Fruit fly (Drosophila melanogaster) whole organism, embryonic: ENCODE measurements around the gene Vti1a.

ENCODE experiments used
- CG10431 ChIP-seq: fragments of 200-800 bp; sonication (Bioruptor generic); optimal IDR thresholded peaks from 3 replicates; lab custom pipeline; 2018; ENCODE audit warnings: missing biosample characterization, mild to moderate bottlenecking, missing genetic modification characterization
- CG10462 ChIP-seq: fragments of 200-800 bp; sonication (Bioruptor generic); optimal IDR thresholded peaks from 2 replicates; lab custom pipeline; 2016; ENCODE audit warnings: missing biosample characterization, missing genetic modification characterization
- CG11093 ChIP-seq: fragments of 200-800 bp; sonication (Bioruptor generic); IDR thresholded peaks from 3 replicates; pipeline ENCODE4 v1.3.6; 2022; ENCODE audit warnings: missing biosample characterization, missing genetic modification characterization
- CG11247 ChIP-seq: fragments of 200-800 bp; sonication (Bioruptor generic); IDR thresholded peaks from 2 replicates; pipeline ENCODE4 v1.3.6; 2022; ENCODE audit warnings: missing biosample characterization, missing genetic modification characterization
- CG11723 ChIP-seq: fragments of 200-800 bp; sonication (Bioruptor generic); optimal IDR thresholded peaks from 2 replicates; lab custom pipeline; 2017; ENCODE audit warnings: missing biosample characterization, mild to moderate bottlenecking, missing genetic modification characterization
- CG14050 ChIP-seq: fragments of 200-800 bp; sonication (Bioruptor generic); IDR thresholded peaks from 3 replicates; pipeline ENCODE4 v1.3.6; 2022; ENCODE audit warnings: missing biosample characterization, missing genetic modification characterization
- CG14860 ChIP-seq: fragments of 200-800 bp; sonication (Bioruptor generic); IDR thresholded peaks from 3 replicates; pipeline ENCODE4 v1.3.6; 2022; ENCODE audit warnings: missing biosample characterization, missing genetic modification characterization; ENCODE audit not compliant: partially characterized antibody
- CG15269 ChIP-seq: fragments of 200-800 bp; sonication (Bioruptor generic); optimal IDR thresholded peaks from 2 replicates; lab custom pipeline; 2018; ENCODE audit warnings: missing biosample characterization, mild to moderate bottlenecking, missing genetic modification characterization, moderate library complexity
- CG1603 ChIP-seq: fragments of 200-800 bp; sonication (Bioruptor generic); optimal IDR thresholded peaks from 2 replicates; lab custom pipeline; 2019; ENCODE audit warnings: missing biosample characterization, mild to moderate bottlenecking, missing genetic modification characterization, moderate library complexity
- CG17802 ChIP-seq: fragments of 200-800 bp; sonication (Bioruptor generic); optimal IDR thresholded peaks from 2 replicates; lab custom pipeline; 2018; ENCODE audit warnings: missing biosample characterization, mild to moderate bottlenecking, missing genetic modification characterization, moderate library complexity
- CG1832 ChIP-seq: fragments of 200-800 bp; sonication (Bioruptor generic); optimal IDR thresholded peaks from 2 replicates; lab custom pipeline; 2017; ENCODE audit warnings: missing biosample characterization, mild to moderate bottlenecking, missing genetic modification characterization, inconsistent platforms
- CG30403 ChIP-seq: fragments of 200-800 bp; sonication (Bioruptor generic); optimal IDR thresholded peaks from 3 replicates; lab custom pipeline; 2016; ENCODE audit warnings: missing biosample characterization, missing genetic modification characterization
- CG31441 ChIP-seq: fragments of 200-800 bp; sonication (Bioruptor generic); IDR thresholded peaks from 2 replicates; pipeline ENCODE4 v1.3.6; 2022; ENCODE audit warnings: missing biosample characterization, missing genetic modification characterization
- CG33213 ChIP-seq: fragments of 200-800 bp; sonication (Bioruptor generic); optimal IDR thresholded peaks from 3 replicates; lab custom pipeline; 2016; ENCODE audit warnings: missing biosample characterization, missing genetic modification characterization
- CG34376 ChIP-seq: fragments of 200-800 bp; sonication (Bioruptor generic); optimal IDR thresholded peaks from 2 replicates; lab custom pipeline; 2018; ENCODE audit warnings: missing biosample characterization, mild to moderate bottlenecking, missing genetic modification characterization
- CG4282 ChIP-seq: fragments of 200-800 bp; sonication (Bioruptor generic); optimal IDR thresholded peaks from 2 replicates; lab custom pipeline; 2016; ENCODE audit warnings: missing biosample characterization, missing genetic modification characterization
- CG7786 ChIP-seq: fragments of 200-800 bp; sonication (Bioruptor generic); optimal IDR thresholded peaks from 2 replicates; lab custom pipeline; 2016; ENCODE audit warnings: missing biosample characterization, missing genetic modification characterization
- CG9797 ChIP-seq: fragments of 200-800 bp; sonication (Bioruptor generic); optimal IDR thresholded peaks from 3 replicates; lab custom pipeline; 2018; ENCODE audit warnings: missing biosample characterization, mild to moderate bottlenecking, missing genetic modification characterization
- CTCF ChIP-seq: fragments of 200-800 bp; sonication (Bioruptor generic); optimal IDR thresholded peaks from 2 replicates; lab custom pipeline; 2017; ENCODE audit warnings: missing biosample characterization, mild to moderate bottlenecking, missing genetic modification characterization, moderate library complexity
- Dbx ChIP-seq: fragments of 200-800 bp; sonication (Bioruptor generic); IDR thresholded peaks from 3 replicates; pipeline ENCODE4 v1.3.6; 2022; ENCODE audit warnings: missing biosample characterization, missing genetic modification characterization
- Hmx ChIP-seq: fragments of 200-800 bp; sonication (Bioruptor generic); optimal IDR thresholded peaks from 2 replicates; lab custom pipeline; 2016; ENCODE audit warnings: missing biosample characterization, missing genetic modification characterization
- Hr78 ChIP-seq, 2 experiments: fragments of 200-800 bp in 1 of 2; fragments of >200 bp in 1 of 2; sonication (Bioruptor generic) in 1 of 2; optimal IDR thresholded peaks; 2 replicates each; lab custom pipeline; 2017 to 2019; ENCODE audit warnings: missing biosample characterization in 2 of 2, missing genetic modification characterization in 2 of 2, mild to moderate bottlenecking in 1 of 2, moderate library complexity in 1 of 2
- Lim3 ChIP-seq: fragments of 200-800 bp; sonication (Bioruptor generic); IDR thresholded peaks from 2 replicates; pipeline ENCODE4 v1.3.6; 2022; ENCODE audit warnings: missing biosample characterization, missing genetic modification characterization
- Nf-YB ChIP-seq: fragments of 200-800 bp; sonication (Bioruptor generic); optimal IDR thresholded peaks from 3 replicates; lab custom pipeline; 2019; ENCODE audit warnings: missing biosample characterization, mild to moderate bottlenecking, missing genetic modification characterization, moderate library complexity
- Pdp1 ChIP-seq, 2 experiments: fragments of 200-800 bp; sonication (Bioruptor generic); optimal IDR thresholded peaks; 3 replicates each; lab custom pipeline; 2016; ENCODE audit warnings: missing biosample characterization in 2 of 2, missing genetic modification characterization in 2 of 2, mild to moderate bottlenecking in 1 of 2, moderate library complexity in 1 of 2
- Ptx1 ChIP-seq: fragments of 200-800 bp; sonication (Bioruptor generic); IDR thresholded peaks from 2 replicates; pipeline ENCODE4 v1.3.6; 2022; ENCODE audit warnings: missing biosample characterization, missing genetic modification characterization
- Rx ChIP-seq: fragments of 200-800 bp; sonication (Bioruptor generic); IDR thresholded peaks from 2 replicates; pipeline ENCODE4 v1.3.6; 2022; ENCODE audit warnings: missing biosample characterization, missing genetic modification characterization
- Taf1 ChIP-seq: fragments of 200-800 bp; sonication (Bioruptor generic); IDR thresholded peaks from 2 replicates; pipeline ENCODE4 v1.3.6; 2022; ENCODE audit warnings: missing biosample characterization, missing genetic modification characterization
- Trl ChIP-seq, 3 experiments: fragments of >200 bp in 2 of 3; fragments of 200-800 bp in 1 of 3; sonication (Bioruptor generic) in 1 of 3; optimal IDR thresholded peaks; 2 replicates in 1 of 3; 3 replicates in 2 of 3; lab custom pipeline; 2016 to 2017; ENCODE audit warnings: missing biosample characterization in 1 of 3, missing genetic modification characterization in 1 of 3
- ato ChIP-seq: fragments of 200-800 bp; sonication (Bioruptor generic); IDR thresholded peaks from 2 replicates; pipeline ENCODE4 v1.3.6; 2022; ENCODE audit warnings: missing biosample characterization, missing genetic modification characterization; ENCODE audit not compliant: partially characterized antibody
- cad ChIP-seq: fragments of >200 bp; optimal IDR thresholded peaks from 2 replicates; lab custom pipeline; 2017; ENCODE audit warnings: missing biosample characterization, missing genetic modification characterization
- cas ChIP-seq: fragments of 200-800 bp; sonication (Bioruptor generic); IDR thresholded peaks from 2 replicates; pipeline ENCODE4 v1.3.6; 2022; ENCODE audit warnings: missing biosample characterization, missing genetic modification characterization
- corto ChIP-seq: fragments of 200-800 bp; sonication (Bioruptor generic); optimal IDR thresholded peaks from 2 replicates; lab custom pipeline; 2016; ENCODE audit warnings: missing biosample characterization, mild to moderate bottlenecking, missing genetic modification characterization, moderate library complexity
- dan ChIP-seq: fragments of 200-800 bp; sonication (Bioruptor generic); IDR thresholded peaks from 2 replicates; pipeline ENCODE4 v1.3.6; 2022; ENCODE audit warnings: missing biosample characterization, missing genetic modification characterization
- dati ChIP-seq: fragments of 200-800 bp; sonication (Bioruptor generic); IDR thresholded peaks from 2 replicates; pipeline ENCODE4 v1.3.6; 2022; ENCODE audit warnings: missing biosample characterization, missing genetic modification characterization
- dm ChIP-seq: fragments of 200-800 bp; sonication (Bioruptor generic); optimal IDR thresholded peaks from 3 replicates; lab custom pipeline; 2016; ENCODE audit warnings: missing biosample characterization, missing genetic modification characterization
- fd102C ChIP-seq: fragments of 200-800 bp; sonication (Bioruptor generic); optimal IDR thresholded peaks from 2 replicates; lab custom pipeline; 2018; ENCODE audit warnings: missing biosample characterization, mild to moderate bottlenecking, missing genetic modification characterization, moderate library complexity
- fd96Cb ChIP-seq: fragments of 200-800 bp; sonication (Bioruptor generic); optimal IDR thresholded peaks from 2 replicates; lab custom pipeline; 2018; ENCODE audit warnings: missing biosample characterization, mild to moderate bottlenecking, missing genetic modification characterization, moderate library complexity
- gfzf ChIP-seq: fragments of 200-800 bp; sonication (Bioruptor generic); optimal IDR thresholded peaks from 2 replicates; lab custom pipeline; 2016; ENCODE audit warnings: missing biosample characterization, mild to moderate bottlenecking, missing genetic modification characterization, moderate library complexity
- gt ChIP-seq: fragments of 200-800 bp; sonication (Bioruptor generic); IDR thresholded peaks from 2 replicates; pipeline ENCODE4 v1.3.6; 2022; ENCODE audit warnings: missing biosample characterization, missing genetic modification characterization
- jigr1 ChIP-seq: fragments of 200-800 bp; sonication (Bioruptor generic); IDR thresholded peaks from 3 replicates; pipeline ENCODE4 v1.3.6; 2022; ENCODE audit warnings: missing biosample characterization, missing genetic modification characterization
- kni ChIP-seq: fragments of 200-800 bp; sonication (Bioruptor generic); optimal IDR thresholded peaks from 3 replicates; lab custom pipeline; 2017; ENCODE audit warnings: mild to moderate bottlenecking, missing biosample characterization, missing genetic modification reagents, missing genetic modification characterization
- lola ChIP-seq, 3 experiments: fragments of >200 bp in 2 of 3; fragments of 200-800 bp in 1 of 3; sonication (Bioruptor generic) in 1 of 3; optimal IDR thresholded peaks; 2 replicates each; lab custom pipeline; 2017 to 2019; ENCODE audit warnings: missing biosample characterization in 3 of 3, missing genetic modification characterization in 3 of 3, mild to moderate bottlenecking in 1 of 3, moderate library complexity in 1 of 3
- otp ChIP-seq: fragments of 200-800 bp; sonication (Bioruptor generic); IDR thresholded peaks from 3 replicates; pipeline ENCODE4, ENCODE4 v1.3.6; 2022; ENCODE audit warnings: missing biosample characterization, missing genetic modification characterization
- peb ChIP-seq: fragments of 200-800 bp; sonication (Bioruptor generic); IDR thresholded peaks from 2 replicates; pipeline ENCODE4 v1.3.6; 2022; ENCODE audit warnings: missing biosample characterization, missing genetic modification characterization
- pnt ChIP-seq: fragments of 200-800 bp; sonication (Bioruptor generic); optimal IDR thresholded peaks from 3 replicates; lab custom pipeline; 2016; ENCODE audit warnings: missing biosample characterization, missing genetic modification characterization
- rib ChIP-seq: fragments of 200-800 bp; sonication (Bioruptor generic); IDR thresholded peaks from 2 replicates; pipeline ENCODE4 v1.3.6; 2022; ENCODE audit warnings: missing biosample characterization, missing genetic modification characterization
- salm ChIP-seq: fragments of 200-800 bp; sonication (Bioruptor generic); optimal IDR thresholded peaks from 2 replicates; lab custom pipeline; 2018; ENCODE audit warnings: missing biosample characterization, mild to moderate bottlenecking, missing genetic modification characterization
- sens-2 ChIP-seq: fragments of 200-800 bp; sonication (Bioruptor generic); IDR thresholded peaks from 2 replicates; pipeline ENCODE4 v1.3.6; 2022; ENCODE audit warnings: missing biosample characterization, missing genetic modification characterization
- trh ChIP-seq: fragments of 200-800 bp; sonication (Bioruptor generic); optimal IDR thresholded peaks from 2 replicates; lab custom pipeline; 2016; ENCODE audit warnings: missing biosample characterization, missing genetic modification characterization
- z ChIP-seq: fragments of 200-800 bp; sonication (Bioruptor generic); IDR thresholded peaks from 3 replicates; pipeline ENCODE4 v1.3.6; 2022; ENCODE audit warnings: missing biosample characterization, missing genetic modification characterization
- zen ChIP-seq: fragments of 200-800 bp; sonication (Bioruptor generic); optimal IDR thresholded peaks from 3 replicates; lab custom pipeline; 2018; ENCODE audit warnings: missing biosample characterization, mild to moderate bottlenecking, missing genetic modification characterization, moderate library complexity

Vti1a gene

dm6 chr3L:721026-721425 lies 28.3 kb upstream of the Vti1a start (continued):
- TF ChIP-seq Taf1 (GFP tag; lab: Robert Waterston, UW) (no peak), Rx (GFP tag; lab: Robert Waterston, UW) (no peak; the same call in 1 of the 2 replicates), CG14050 (GFP tag; lab: Robert Waterston, UW) (no peak), CG17802 (tag; lab: Kevin White, UChicago) (no peak), cad (GFP tag; lab: Kevin White, UChicago) (no peak), gt (GFP tag; lab: Robert Waterston, UW) (no peak), fd96Cb (tag; lab: Kevin White, UChicago) (peak; percentile 26), peb (GFP tag; lab: Robert Waterston, UW) (no peak), CG9797 (GFP tag; lab: Kevin White, UChicago) (no peak), sens-2 (GFP tag; lab: Robert Waterston, UW) (no peak), Pdp1 (GFP tag; optimal IDR thresholded peaks at IDR 0.05; lab: Kevin White, UChicago) (peak in 1 of 2 experiments; percentile 58), fd102C (GFP tag; lab: Kevin White, UChicago) (no peak), Lim3 (GFP tag; lab: Robert Waterston, UW) (no peak), zen (tag; lab: Kevin White, UChicago) (no peak), CG15269 (no peak), CTCF (GFP tag; lab: Kevin White, UChicago) (no peak), Nf-YB (GFP tag; lab: Kevin White, UChicago) (no peak), gfzf (GFP tag; lab: Kevin White, UChicago) (no peak), Trl (optimal IDR thresholded peaks at IDR 0.05; lab: Kevin White, UChicago) (no peak), Trl (GFP tag; optimal IDR thresholded peaks at IDR 0.05; lab: Kevin White, UChicago) (peak; percentile 4), trh (GFP tag; lab: Kevin White, UChicago) (no peak), kni (no peak), lola (GFP tag; optimal IDR thresholded peaks at IDR 0.05; lab: Kevin White, UChicago) (peak in 1 of 3 experiments; percentile 54), CG31441 (GFP tag; lab: Robert Waterston, UW) (peak; percentile 70), jigr1 (GFP tag; lab: Robert Waterston, UW) (no peak), CG11093 (peak; percentile 32; the same call in 1 of the 3 replicates), z (GFP tag; lab: Robert Waterston, UW) (no peak), salm (tag; lab: Kevin White, UChicago) (no peak), dm (GFP tag; lab: Kevin White, UChicago) (no peak), otp (GFP tag; lab: Robert Waterston, UW) (0 out of 3 replicates have a peak, but pooled peaks have one; percentile 34), CG30403 (GFP tag; lab: Kevin White, UChicago) (peak; percentile 6), CG10431 (GFP tag; lab: Kevin White, UChicago) (no peak), dati (GFP tag; lab: Robert Waterston, UW) (no peak), CG33213 (GFP tag; lab: Kevin White, UChicago) (no peak), CG4282 (no peak), CG34376 (GFP tag; lab: Kevin White, UChicago) (no peak), cas (GFP tag; lab: Robert Waterston, UW) (no peak), CG1832 (GFP tag; lab: Kevin White, UChicago) (no peak), corto (no peak), CG11247 (GFP tag; lab: Robert Waterston, UW) (peak; percentile 22), Hr78 (GFP tag; optimal IDR thresholded peaks at IDR 0.05; lab: Kevin White, UChicago) (no peak), ato (GFP tag; lab: Robert Waterston, UW) (no peak), Dbx (no peak), CG11723 (GFP tag; lab: Kevin White, UChicago) (no peak), pnt (GFP tag; lab: Kevin White, UChicago) (peak; percentile 37), dan (GFP tag; lab: Robert Waterston, UW) (no peak), CG1603 (peak; percentile 83), CG10462 (no peak), rib (no peak), CG14860 (GFP tag; lab: Robert Waterston, UW) (no peak), Ptx1 (GFP tag; lab: Robert Waterston, UW) (peak; percentile 31; the same call in 1 of the 2 replicates), CG7786 (GFP tag; lab: Kevin White, UChicago) (no peak), Hmx (no peak)
